Fruit fly (Drosophila melanogaster) whole organism, prepupa: ENCODE data around the gene CG10324.

Experiments used
- Blimp-1 ChIP-seq: fragments of 200-800 bp; sonication (Bioruptor generic); optimal IDR thresholded peaks from 3 replicates; lab custom pipeline; 2017; ENCODE audit warnings: missing biosample characterization, missing genetic modification characterization, mild to moderate bottlenecking, moderate library complexity, missing genetic modification reagents
- CG10669 ChIP-seq: fragments of 200-800 bp; sonication (Bioruptor generic); optimal IDR thresholded peaks from 3 replicates; lab custom pipeline; 2018; ENCODE audit warnings: missing biosample characterization, mild to moderate bottlenecking, missing genetic modification characterization, moderate library complexity
- CG11294 ChIP-seq: fragments of 200-800 bp; sonication (Bioruptor generic); IDR thresholded peaks from 2 replicates; pipeline ENCODE4 v1.3.6; 2022; ENCODE audit warnings: missing biosample characterization, missing genetic modification characterization
- CG11762 ChIP-seq: fragments of 200-800 bp; sonication (Bioruptor generic); optimal IDR thresholded peaks from 3 replicates; lab custom pipeline; 2016; ENCODE audit warnings: missing biosample characterization, missing genetic modification characterization; ENCODE audit not compliant: insufficient read depth
- CG15336 ChIP-seq: fragments of 200-800 bp; sonication (Bioruptor generic); IDR thresholded peaks from 2 replicates; pipeline ENCODE4 v1.3.6; 2022; ENCODE audit warnings: missing biosample characterization, missing genetic modification characterization
- CG1621 ChIP-seq: fragments of 200-800 bp; sonication (Bioruptor generic); optimal IDR thresholded peaks from 3 replicates; lab custom pipeline; 2018; ENCODE audit warnings: missing biosample characterization, mild to moderate bottlenecking, missing genetic modification characterization
- CG16779 ChIP-seq: fragments of 200-800 bp; sonication (Bioruptor generic); optimal IDR thresholded peaks from 3 replicates; lab custom pipeline; 2017; ENCODE audit warnings: missing biosample characterization, mild to moderate bottlenecking, missing genetic modification characterization
- CG3032 ChIP-seq: fragments of 200-800 bp; optimal IDR thresholded peaks from 2 replicates; lab custom pipeline; 2019; ENCODE audit warnings: missing biosample characterization, mild to moderate bottlenecking, missing genetic modification characterization, moderate library complexity
- CG31627 ChIP-seq: fragments of 200-800 bp; sonication (Bioruptor generic); optimal IDR thresholded peaks from 3 replicates; lab custom pipeline; 2016; ENCODE audit warnings: missing biosample characterization, missing genetic modification characterization
- CG32006 ChIP-seq: fragments of 200-800 bp; sonication (Bioruptor generic); optimal IDR thresholded peaks from 3 replicates; lab custom pipeline; 2017; ENCODE audit warnings: missing biosample characterization, mild to moderate bottlenecking, missing genetic modification characterization
- CG34406 ChIP-seq: fragments of 200-800 bp; sonication (Bioruptor generic); optimal IDR thresholded peaks from 3 replicates; lab custom pipeline; 2016; ENCODE audit warnings: missing biosample characterization, missing genetic modification characterization
- CG3919 ChIP-seq: fragments of 200-800 bp; sonication (Bioruptor generic); optimal IDR thresholded peaks from 3 replicates; lab custom pipeline; 2016; ENCODE audit warnings: missing biosample characterization, missing genetic modification characterization
- CG4318 ChIP-seq: fragments of 200-800 bp; sonication (Bioruptor generic); optimal IDR thresholded peaks from 3 replicates; lab custom pipeline; 2017; ENCODE audit warnings: missing biosample characterization, mild to moderate bottlenecking, missing genetic modification characterization
- CG6276 ChIP-seq: fragments of 200-800 bp; sonication (Bioruptor generic); optimal IDR thresholded peaks from 2 replicates; lab custom pipeline; 2017; ENCODE audit warnings: missing biosample characterization, mild to moderate bottlenecking, missing genetic modification characterization
- CG6792 ChIP-seq: fragments of 200-800 bp; sonication (Bioruptor generic); optimal IDR thresholded peaks from 3 replicates; lab custom pipeline; 2016; ENCODE audit warnings: missing biosample characterization, missing genetic modification characterization
- CG6808 ChIP-seq: fragments of 200-800 bp; sonication (Bioruptor generic); optimal IDR thresholded peaks from 3 replicates; lab custom pipeline; 2017; ENCODE audit warnings: missing biosample characterization, missing genetic modification characterization, mild to moderate bottlenecking, moderate library complexity, missing genetic modification reagents
- CG6854 ChIP-seq: fragments of 200-800 bp; sonication (Bioruptor generic); optimal IDR thresholded peaks from 2 replicates; lab custom pipeline; 2017; ENCODE audit warnings: missing biosample characterization, mild to moderate bottlenecking, missing genetic modification characterization
- CG7368 ChIP-seq: fragments of 200-800 bp; sonication (Bioruptor generic); optimal IDR thresholded peaks from 3 replicates; lab custom pipeline; 2016; ENCODE audit warnings: missing biosample characterization, missing genetic modification characterization
- CG8319 ChIP-seq: fragments of 200-800 bp; sonication (Bioruptor generic); optimal IDR thresholded peaks from 3 replicates; lab custom pipeline; 2016; ENCODE audit warnings: missing biosample characterization, missing genetic modification characterization
- CG8632 ChIP-seq: fragments of 200-800 bp; sonication (Bioruptor generic); optimal IDR thresholded peaks from 3 replicates; lab custom pipeline; 2016; ENCODE audit warnings: missing biosample characterization, missing genetic modification characterization
- CG9139 ChIP-seq: fragments of 200-800 bp; sonication (Bioruptor generic); optimal IDR thresholded peaks from 3 replicates; lab custom pipeline; 2017; ENCODE audit warnings: missing biosample characterization, mild to moderate bottlenecking, missing genetic modification characterization
- Eip75B ChIP-seq: fragments of 200-800 bp; sonication (Bioruptor generic); optimal IDR thresholded peaks from 3 replicates; lab custom pipeline; 2016; ENCODE audit warnings: missing biosample characterization, missing genetic modification characterization
- Eip78C ChIP-seq: fragments of 200-800 bp; sonication (Bioruptor generic); peaks from one replicate; lab custom pipeline; 2016; ENCODE audit warnings: missing biosample characterization, missing genetic modification characterization
- Ets21C ChIP-seq: fragments of 200-800 bp; sonication (Bioruptor generic); optimal IDR thresholded peaks from 3 replicates; lab custom pipeline; 2016; ENCODE audit warnings: missing biosample characterization, missing genetic modification characterization
- Ets96B ChIP-seq: fragments of 200-800 bp; optimal IDR thresholded peaks from 2 replicates; lab custom pipeline; 2019; ENCODE audit warnings: missing biosample characterization, mild to moderate bottlenecking, missing genetic modification characterization, moderate library complexity
- Gug ChIP-seq: fragments of 200-800 bp; sonication (Bioruptor generic); IDR thresholded peaks from 2 replicates; pipeline ENCODE4 v1.3.6; 2022; ENCODE audit warnings: missing biosample characterization, missing genetic modification characterization
- Hr39 ChIP-seq: fragments of 200-800 bp; sonication (Bioruptor generic); optimal IDR thresholded peaks from 2 replicates; lab custom pipeline; 2016; ENCODE audit warnings: missing biosample characterization, missing genetic modification characterization
- Hr4 ChIP-seq: fragments of 200-800 bp; sonication (Bioruptor generic); optimal IDR thresholded peaks from 3 replicates; lab custom pipeline; 2016; ENCODE audit warnings: missing biosample characterization, missing genetic modification characterization
- Lpt ChIP-seq: fragments of 200-800 bp; sonication (Bioruptor generic); optimal IDR thresholded peaks from 3 replicates; lab custom pipeline; 2016; ENCODE audit warnings: missing biosample characterization, missing genetic modification characterization
- Met ChIP-seq: fragments of 200-800 bp; sonication (Bioruptor generic); optimal IDR thresholded peaks from 3 replicates; lab custom pipeline; 2016; ENCODE audit warnings: missing biosample characterization, missing genetic modification characterization
- Smox ChIP-seq: fragments of 200-800 bp; sonication (Bioruptor generic); optimal IDR thresholded peaks from 3 replicates; lab custom pipeline; 2016; ENCODE audit warnings: missing biosample characterization, missing genetic modification characterization
- Sox102F ChIP-seq: fragments of 200-800 bp; sonication (Bioruptor generic); optimal IDR thresholded peaks from 2 replicates; lab custom pipeline; 2016; ENCODE audit warnings: missing biosample characterization, mild to moderate bottlenecking, missing genetic modification characterization
- Sox14 ChIP-seq: fragments of 200-800 bp; sonication (Bioruptor generic); optimal IDR thresholded peaks from 3 replicates; lab custom pipeline; 2016; ENCODE audit warnings: missing biosample characterization, missing genetic modification characterization
- Sox15 ChIP-seq: fragments of 200-800 bp; sonication (Bioruptor generic); optimal IDR thresholded peaks from 3 replicates; lab custom pipeline; 2016; ENCODE audit warnings: missing biosample characterization, missing genetic modification characterization
- achi ChIP-seq: fragments of 200-800 bp; sonication (Bioruptor generic); optimal IDR thresholded peaks from 3 replicates; lab custom pipeline; 2016; ENCODE audit warnings: missing biosample characterization, missing genetic modification characterization
- acj6 ChIP-seq: fragments of 200-800 bp; sonication (Bioruptor generic); optimal IDR thresholded peaks from 3 replicates; lab custom pipeline; 2016; ENCODE audit warnings: missing biosample characterization, missing genetic modification characterization
- cyc ChIP-seq: fragments of 200-800 bp; sonication (Bioruptor generic); optimal IDR thresholded peaks from 3 replicates; lab custom pipeline; 2016; ENCODE audit warnings: missing biosample characterization, missing genetic modification characterization
- esn ChIP-seq: fragments of 200-800 bp; sonication (Bioruptor generic); optimal IDR thresholded peaks from 2 replicates; lab custom pipeline; 2016; ENCODE audit warnings: missing biosample characterization, mild to moderate bottlenecking, missing genetic modification characterization, moderate library complexity
- fd85E ChIP-seq: fragments of 200-800 bp; sonication (Bioruptor generic); optimal IDR thresholded peaks from 3 replicates; lab custom pipeline; 2016; ENCODE audit warnings: missing biosample characterization, missing genetic modification characterization
- fkh ChIP-seq: fragments of 200-800 bp; sonication (Bioruptor generic); optimal IDR thresholded peaks from 3 replicates; lab custom pipeline; 2017; ENCODE audit warnings: missing biosample characterization, mild to moderate bottlenecking, missing genetic modification characterization, moderate library complexity
- pdm3 ChIP-seq: fragments of 200-800 bp; sonication (Bioruptor generic); optimal IDR thresholded peaks from 3 replicates; lab custom pipeline; 2016; ENCODE audit warnings: missing biosample characterization, missing genetic modification characterization
- spab ChIP-seq: fragments of 200-800 bp; sonication (Bioruptor generic); optimal IDR thresholded peaks from 2 replicates; lab custom pipeline; 2017; ENCODE audit warnings: missing biosample characterization, mild to moderate bottlenecking, missing genetic modification characterization, missing genetic modification reagents
- svp ChIP-seq: fragments of 200-800 bp; sonication (Bioruptor generic); peaks from one replicate; lab custom pipeline; 2016; ENCODE audit warnings: missing biosample characterization, missing genetic modification characterization
- topi ChIP-seq: fragments of 200-800 bp; sonication (Bioruptor generic); optimal IDR thresholded peaks from 3 replicates; lab custom pipeline; 2016; ENCODE audit warnings: missing biosample characterization, missing genetic modification characterization

CG10324 gene

dm6 chr3R:16646952-16647715, at the start of gene CG10324, which contains the start of gene CCT3 (continued):
- TF ChIP-seq spab = no peak
- no peak for TF ChIP-seq CG3919
- TF ChIP-seq Met (GFP tag; lab: Kevin White, UChicago) = no peak
- no peak for TF ChIP-seq Hr4 (GFP tag; lab: Kevin White, UChicago)
- TF ChIP-seq achi (GFP tag; lab: Kevin White, UChicago) = no peak
- TF ChIP-seq topi (GFP tag; lab: Kevin White, UChicago) = peak; percentile 68
- peak; percentile 49 for TF ChIP-seq CG6792 (GFP tag; lab: Kevin White, UChicago)
- TF ChIP-seq esn (GFP tag; lab: Kevin White, UChicago) = peak; percentile 70
- TF ChIP-seq CG31627 (GFP tag; lab: Kevin White, UChicago) = peak; percentile 66
- TF ChIP-seq, all 60 proteins: peak for 19

- TF ChIP-seq Sox15 (no peak), CG10669 (no peak), fd85E (GFP tag; lab: Kevin White, UChicago) (no peak), CG1621 (tag; lab: Kevin White, UChicago) (no peak), CG6808 (GFP tag; lab: Kevin White, UChicago) (no peak), Gug (GFP tag; lab: Robert Waterston, UW) (no peak), CG8632 (GFP tag; lab: Kevin White, UChicago) (no peak)
Measured at dm6 chr3R:16682901-16683300, 36.1 kb upstream of the CG10324 start.

dm6 chr3R:16677934-16678333, 31.1 kb upstream of the CG10324 start:
- TF ChIP-seq Eip78C (GFP tag; lab: Kevin White, UChicago) (peak; percentile 19), Ets21C (GFP tag; lab: Kevin White, UChicago) (no peak)

- TF ChIP-seq Sox15 = no peak
- no peak for TF ChIP-seq Smox (GFP tag; lab: Kevin White, UChicago)
- TF ChIP-seq achi (GFP tag; lab: Kevin White, UChicago) = no peak
- no peak for TF ChIP-seq CG16779 (tag; lab: Kevin White, UChicago)
- TF ChIP-seq fkh (GFP tag; lab: Kevin White, UChicago) = no peak
- no peak for TF ChIP-seq acj6
- TF ChIP-seq CG15336 (GFP tag; lab: Robert Waterston, UW) = peak; percentile 24; the same call in 1 of the 2 replicates
- peak; percentile 2 for TF ChIP-seq CG4318 (GFP tag; lab: Kevin White, UChicago)
- TF ChIP-seq Ets96B = no peak
- no peak for TF ChIP-seq Sox14 (GFP tag; lab: Kevin White, UChicago)
- no peak for TF ChIP-seq CG11294 (GFP tag; lab: Robert Waterston, UW)
- TF ChIP-seq CG9139 = no peak
- TF ChIP-seq CG6808 (GFP tag; lab: Kevin White, UChicago) = no peak
- peak; percentile 22 for TF ChIP-seq CG3032 (tag; lab: Kevin White, UChicago)
- TF ChIP-seq Hr4 (GFP tag; lab: Kevin White, UChicago) = no peak
- TF ChIP-seq CG32006 = peak; percentile 20
- no peak for TF ChIP-seq Ets21C (GFP tag; lab: Kevin White, UChicago)
- no peak for TF ChIP-seq Blimp-1 (GFP tag; lab: Kevin White, UChicago)
- TF ChIP-seq CG6276 = peak; percentile 6
- TF ChIP-seq CG34406 (GFP tag; lab: Kevin White, UChicago) = no peak
- no peak for TF ChIP-seq CG8319
- TF ChIP-seq CG31627 (GFP tag; lab: Kevin White, UChicago) = no peak
- TF ChIP-seq CG11762 (GFP tag; lab: Kevin White, UChicago) = no peak
- peak; percentile 13 for TF ChIP-seq Hr39 (GFP tag; lab: Kevin White, UChicago)
- TF ChIP-seq Sox102F (GFP tag; lab: Kevin White, UChicago) = peak; percentile 8
- TF ChIP-seq pdm3 (GFP tag; lab: Kevin White, UChicago) = no peak
- no peak for TF ChIP-seq CG6854 (GFP tag; lab: Kevin White, UChicago)
- no peak for TF ChIP-seq CG7368 (GFP tag; lab: Kevin White, UChicago)
- TF ChIP-seq Lpt (GFP tag; lab: Kevin White, UChicago) = no peak
- peak; percentile 4 for TF ChIP-seq Eip75B (GFP tag; lab: Kevin White, UChicago)
- peak; percentile 50 for TF ChIP-seq svp
- no peak for TF ChIP-seq cyc (GFP tag; lab: Kevin White, UChicago)
- peak; percentile 78 for TF ChIP-seq Eip78C (GFP tag; lab: Kevin White, UChicago)
Measured at dm6 chr3R:16676518-16676917, 29.7 kb upstream of the CG10324 start.
